Fruit fly (Drosophila melanogaster) whole organism, embryonic: ENCODE data around the gene CG8329.

Source experiments
- CG11093 ChIP-seq: fragments of 200-800 bp; sonication (Bioruptor generic); IDR thresholded peaks from 3 replicates; pipeline ENCODE4 v1.3.6; 2022; ENCODE audit warnings: missing biosample characterization, missing genetic modification characterization
- CG11456 ChIP-seq: fragments of 200-800 bp; sonication (Bioruptor generic); IDR thresholded peaks from 3 replicates; pipeline ENCODE4 v1.3.6; 2022; ENCODE audit warnings: missing biosample characterization, missing genetic modification characterization
- CG14860 ChIP-seq: fragments of 200-800 bp; sonication (Bioruptor generic); IDR thresholded peaks from 3 replicates; pipeline ENCODE4 v1.3.6; 2022; ENCODE audit warnings: missing biosample characterization, missing genetic modification characterization; ENCODE audit not compliant: partially characterized antibody
- ase ChIP-seq: fragments of 200-800 bp; sonication (Bioruptor generic); IDR thresholded peaks from 3 replicates; pipeline ENCODE4 v1.3.6; 2022; ENCODE audit warnings: missing biosample characterization, missing genetic modification characterization

dm6 chr3L:9678994-9679393, 41.1 kb downstream of the CG8329 start, which contains the start of the genes fry and CG16717:
- no peak for TF ChIP-seq CG11456 (GFP tag; lab: Robert Waterston, UW)
- no peak for TF ChIP-seq CG14860
- TF ChIP-seq CG11093 (GFP tag; lab: Robert Waterston, UW), result no peak
- TF ChIP-seq ase (GFP tag; lab: Robert Waterston, UW), result no peak
